Worm (Caenorhabditis elegans) whole organism, L4 larva: ENCODE results near the gene M04D8.4.

ENCODE experiments used
- F26F4.8 ChIP-seq: fragments of 200-800 bp; sonication (Bioruptor generic); conservative IDR thresholded peaks from 2 replicates; pipeline ENCODE4 v1.3.6; 2022; ENCODE audit warnings: missing genetic modification characterization, missing compliant biosample characterization
- F49E8.2 ChIP-seq: sonication (generic microtip); optimal IDR thresholded peaks from 2 replicates; lab custom pipeline; 2016; ENCODE audit warnings: missing compliant biosample characterization, mild to moderate bottlenecking, missing genetic modification characterization, borderline replicate concordance
- R02D3.7 ChIP-seq: fragments of 150-350 bp; sonication (generic microtip); optimal IDR thresholded peaks from 3 replicates; lab custom pipeline; 2014; ENCODE audit warnings: missing biosample characterization, missing genetic modification characterization
- Y48G9A.11 ChIP-seq: fragments of 200-800 bp; sonication (Bioruptor generic); IDR thresholded peaks from 2 replicates; pipeline ENCODE4 v1.3.6; 2022; ENCODE audit warnings: missing genetic modification reagents, missing genetic modification characterization, missing compliant biosample characterization
- Y5F2A.4 ChIP-seq: fragments of 200-800 bp; sonication (Bioruptor generic); optimal IDR thresholded peaks from 2 replicates; lab custom pipeline; 2018; ENCODE audit warnings: mild to moderate bottlenecking, missing genetic modification characterization, missing compliant biosample characterization
- Y75B8A.6 ChIP-seq: fragments of 200-800 bp; sonication (Bioruptor generic); IDR thresholded peaks from 2 replicates; pipeline ENCODE4 v1.3.6; 2022; ENCODE audit warnings: missing genetic modification reagents, missing genetic modification characterization, missing compliant biosample characterization
- ZK337.2 ChIP-seq: fragments of 200-800 bp; sonication (Bioruptor generic); IDR thresholded peaks from 2 replicates; pipeline ENCODE4 v1.3.6; 2022; ENCODE audit warnings: missing genetic modification reagents, missing genetic modification characterization, missing compliant biosample characterization
- ama-1 ChIP-seq: fragments of 150-350 bp; optimal IDR thresholded peaks from 2 replicates; lab custom pipeline; 2014; ENCODE audit warnings: inconsistent platforms, mixed read lengths
- arid-1 ChIP-seq: fragments of 200-800 bp; sonication (Bioruptor generic); conservative IDR thresholded peaks from 2 replicates; pipeline ENCODE4 v1.3.6; 2022; ENCODE audit warnings: missing genetic modification reagents, missing genetic modification characterization, missing compliant biosample characterization
- attf-4 ChIP-seq: sonication (generic microtip); optimal IDR thresholded peaks from 3 replicates; lab custom pipeline; 2017; ENCODE audit warnings: missing biosample characterization, missing genetic modification characterization
- ceh-28 ChIP-seq: fragments of 150-350 bp; optimal IDR thresholded peaks from 2 replicates; lab custom pipeline; 2014; ENCODE audit warnings: missing biosample characterization, missing genetic modification reagents, missing genetic modification characterization
- ceh-44 ChIP-seq: fragments of 200-800 bp; sonication (Bioruptor generic); IDR thresholded peaks from 2 replicates; pipeline ENCODE4 v1.3.6; 2022; ENCODE audit warnings: missing genetic modification reagents, missing genetic modification characterization, missing compliant biosample characterization
- ceh-62 ChIP-seq: sonication (generic microtip); optimal IDR thresholded peaks from 2 replicates; lab custom pipeline; 2017; ENCODE audit warnings: missing biosample characterization, missing genetic modification characterization
- ces-1 ChIP-seq: fragments of 150-350 bp; sonication (generic microtip); optimal IDR thresholded peaks from 4 replicates; lab custom pipeline; 2014; ENCODE audit warnings: missing biosample characterization, missing genetic modification reagents, missing genetic modification characterization
- ctbp-1 ChIP-seq: fragments of 200-800 bp; sonication (Bioruptor generic); IDR thresholded peaks from 2 replicates; pipeline ENCODE4 v1.3.6; 2022; ENCODE audit warnings: missing genetic modification reagents, missing genetic modification characterization, missing compliant biosample characterization
- daf-8 ChIP-seq: fragments of 200-800 bp; sonication (Bioruptor generic); IDR thresholded peaks from 2 replicates; pipeline ENCODE4 v1.3.6; 2022; ENCODE audit warnings: missing genetic modification characterization, missing compliant biosample characterization
- dmd-6 ChIP-seq: fragments of 200-800 bp; sonication (Bioruptor generic); IDR thresholded peaks from 2 replicates; pipeline ENCODE4 v1.3.6; 2022; ENCODE audit warnings: missing genetic modification reagents, missing genetic modification characterization, missing compliant biosample characterization
- dmd-9 ChIP-seq: fragments of 200-800 bp; sonication (Bioruptor generic); IDR thresholded peaks from 2 replicates; pipeline ENCODE4 v1.3.6; 2022; ENCODE audit warnings: missing genetic modification reagents, missing genetic modification characterization, missing compliant biosample characterization
- dpl-1 ChIP-seq: fragments of 150-350 bp; optimal IDR thresholded peaks from 2 replicates; lab custom pipeline; 2014; ENCODE audit warnings: missing biosample characterization, missing genetic modification reagents, missing genetic modification characterization
- dve-1 ChIP-seq: sonication (generic microtip); optimal IDR thresholded peaks from 2 replicates; lab custom pipeline; 2017; ENCODE audit warnings: antibody characterized with exemption, mild to moderate bottlenecking, missing genetic modification characterization, missing compliant biosample characterization; ENCODE audit not compliant: insufficient read depth
- fkh-10 ChIP-seq: fragments of 150-350 bp; optimal IDR thresholded peaks from 2 replicates; lab custom pipeline; 2014; ENCODE audit warnings: missing biosample characterization, missing genetic modification reagents, missing genetic modification characterization
- hif-1 ChIP-seq, 2 experiments: sonication (generic microtip); optimal IDR thresholded peaks; 2 replicates each; lab custom pipeline; 2016 to 2017; ENCODE audit warnings: missing compliant biosample characterization in 2 of 2, missing genetic modification characterization in 2 of 2, missing genetic modification reagents in 2 of 2, missing genotype in 2 of 2, mild to moderate bottlenecking in 1 of 2
- hmg-1.1 ChIP-seq: fragments of 200-800 bp; sonication (Bioruptor generic); IDR thresholded peaks from 2 replicates; pipeline ENCODE4 v1.3.6; 2022; ENCODE audit warnings: missing genetic modification reagents, missing genetic modification characterization, missing compliant biosample characterization
- jun-1 ChIP-seq: fragments of 150-350 bp; optimal IDR thresholded peaks from 2 replicates; lab custom pipeline; 2014; ENCODE audit warnings: missing biosample characterization, missing genetic modification reagents, missing genetic modification characterization
- lin-15B ChIP-seq: fragments of 150-350 bp; sonication (generic microtip); optimal IDR thresholded peaks from 3 replicates; lab custom pipeline; 2014; ENCODE audit warnings: missing biosample characterization, missing genetic modification characterization
- lin-29 ChIP-seq: fragments of 200-800 bp; sonication (Bioruptor generic); IDR thresholded peaks from 2 replicates; pipeline ENCODE4 v1.3.6; 2022; ENCODE audit warnings: missing genetic modification reagents, missing genetic modification characterization, missing compliant biosample characterization
- lir-3 ChIP-seq: sonication (generic microtip); optimal IDR thresholded peaks from 2 replicates; lab custom pipeline; 2016; ENCODE audit warnings: mild to moderate bottlenecking, missing genetic modification characterization, missing compliant biosample characterization
- lsy-2 ChIP-seq, 2 experiments: fragments of 150-350 bp in 1 of 2; sonication (generic microtip) in 1 of 2; optimal IDR thresholded peaks; 2 replicates each; lab custom pipeline; 2014 to 2017; ENCODE audit warnings: missing biosample characterization in 2 of 2, missing genetic modification characterization in 2 of 2
- madf-5 ChIP-seq, 2 experiments: fragments of 200-800 bp; sonication (Bioruptor generic); IDR thresholded peaks; 2 replicates each; pipeline ENCODE4 v1.3.6; 2022; ENCODE audit warnings: missing compliant biosample characterization in 2 of 2, missing genetic modification characterization in 2 of 2
- mep-1 ChIP-seq: fragments of 150-350 bp; sonication (generic microtip); optimal IDR thresholded peaks from 3 replicates; lab custom pipeline; 2014; ENCODE audit warnings: missing biosample characterization, missing genetic modification characterization
- mes-2 ChIP-seq: sonication (generic microtip); optimal IDR thresholded peaks from 2 replicates; lab custom pipeline; 2016; ENCODE audit warnings: missing genotype, mild to moderate bottlenecking, missing genetic modification characterization, missing compliant biosample characterization; ENCODE audit not compliant: poor library complexity, severe bottlenecking
- nhr-25 ChIP-seq: sonication (generic microtip); optimal IDR thresholded peaks from 2 replicates; lab custom pipeline; 2017; ENCODE audit warnings: missing genetic modification characterization, mild to moderate bottlenecking, missing compliant biosample characterization, antibody characterized with exemption, moderate library complexity, borderline replicate concordance; ENCODE audit not compliant: insufficient read depth
- nhr-28 ChIP-seq: fragments of 150-350 bp; optimal IDR thresholded peaks from 2 replicates; lab custom pipeline; 2014; ENCODE audit warnings: missing biosample characterization, missing genetic modification characterization
- nhr-41 ChIP-seq: fragments of 200-800 bp; sonication (Bioruptor generic); IDR thresholded peaks from 2 replicates; pipeline ENCODE4 v1.3.6; 2022; ENCODE audit warnings: missing genetic modification reagents, missing genetic modification characterization, missing compliant biosample characterization
- nhr-42 ChIP-seq: fragments of 200-800 bp; sonication (Bioruptor generic); IDR thresholded peaks from 2 replicates; pipeline ENCODE4 v1.3.6; 2022; ENCODE audit warnings: missing genetic modification characterization, missing compliant biosample characterization
- nhr-6 ChIP-seq: fragments of 150-350 bp; optimal IDR thresholded peaks from 2 replicates; lab custom pipeline; 2014; ENCODE audit warnings: missing biosample characterization, missing genetic modification characterization
- nhr-76 ChIP-seq: fragments of 150-350 bp; optimal IDR thresholded peaks from 2 replicates; lab custom pipeline; 2014; ENCODE audit warnings: missing biosample characterization, missing genetic modification characterization
- nhr-77 ChIP-seq: fragments of 150-350 bp; optimal IDR thresholded peaks from 2 replicates; lab custom pipeline; 2014; ENCODE audit warnings: missing biosample characterization, missing genetic modification characterization
- pha-4 ChIP-seq, 2 experiments: fragments of 150-350 bp in 1 of 2; fragments of 200-800 bp in 1 of 2; sonication (Bioruptor generic) in 1 of 2; IDR thresholded peaks in 1 of 2; optimal IDR thresholded peaks in 1 of 2; 2 replicates each; pipeline versions ENCODE4 v1.3.6 to Lab custom; 2014 to 2022; ENCODE audit warnings: missing genetic modification characterization in 2 of 2, missing genetic modification reagents in 2 of 2, missing biosample characterization in 1 of 2, missing compliant biosample characterization in 1 of 2
- php-3 ChIP-seq: fragments of 200-800 bp; sonication (Bioruptor generic); IDR thresholded peaks from 2 replicates; pipeline ENCODE4 v1.3.6; 2022; ENCODE audit warnings: missing genetic modification reagents, missing genetic modification characterization, missing compliant biosample characterization
- rbr-2 ChIP-seq: sonication (generic microtip); optimal IDR thresholded peaks from 2 replicates; lab custom pipeline; 2016; ENCODE audit warnings: missing genotype, missing genetic modification characterization, missing compliant biosample characterization
- set-16 ChIP-seq: fragments of 200-800 bp; sonication (Bioruptor generic); IDR thresholded peaks from 2 replicates; pipeline ENCODE4 v1.3.6; 2022; ENCODE audit warnings: missing genetic modification reagents, missing genetic modification characterization, missing compliant biosample characterization
- skn-1 ChIP-seq: fragments of 150-350 bp; optimal IDR thresholded peaks from 2 replicates; lab custom pipeline; 2014; ENCODE audit warnings: missing biosample characterization, missing genetic modification characterization
- spr-3 ChIP-seq: fragments of 200-800 bp; sonication (Bioruptor generic); optimal IDR thresholded peaks from 2 replicates; lab custom pipeline; 2018; ENCODE audit warnings: mild to moderate bottlenecking, missing genetic modification characterization, missing compliant biosample characterization
- tra-1 ChIP-seq: fragments of 200-800 bp; sonication (Bioruptor generic); IDR thresholded peaks from 2 replicates; pipeline ENCODE4 v1.3.6; 2022; ENCODE audit warnings: missing genetic modification reagents, missing genetic modification characterization, missing compliant biosample characterization
- unc-130 ChIP-seq: sonication (generic microtip); optimal IDR thresholded peaks from 2 replicates; lab custom pipeline; 2016; ENCODE audit warnings: missing genetic modification reagents, missing genetic modification characterization, missing compliant biosample characterization
- zip-2 ChIP-seq: fragments of 150-350 bp; optimal IDR thresholded peaks from 2 replicates; lab custom pipeline; 2014; ENCODE audit warnings: missing biosample characterization, missing genetic modification characterization

Gene M04D8.4

ce11 chrIII:10069278-10069677 lies 38.8 kb upstream of the M04D8.4 start, which contains the start of gene T16G12.6:
T16G12.6 (plus strand) TSS chrIII:10069578.
- TF ChIP-seq dmd-6 (GFP tag; lab: Robert Waterston, UW), result no peak
- no peak for TF ChIP-seq ces-1
- TF ChIP-seq lin-15B, result no peak
- no peak for TF ChIP-seq lir-3 (tag; lab: Kevin White, UChicago)
- no peak for TF ChIP-seq madf-5 (GFP tag; IDR thresholded peaks at IDR 0.05; lab: Robert Waterston, UW)
- TF ChIP-seq php-3, result no peak
- TF ChIP-seq nhr-41 (GFP tag; lab: Robert Waterston, UW), result no peak
- TF ChIP-seq hif-1 (tag; optimal IDR thresholded peaks at IDR 0.05; lab: Kevin White, UChicago), result no peak
- TF ChIP-seq pha-4 (GFP tag; IDR thresholded peaks at IDR 0.05; lab: Robert Waterston, UW), result no peak
- no peak for TF ChIP-seq pha-4 (tag; optimal IDR thresholded peaks at IDR 0.05; lab: Kevin White, UChicago)
- no peak for TF ChIP-seq daf-8 (GFP tag; lab: Robert Waterston, UW)
- TF ChIP-seq ZK337.2 (GFP tag; lab: Robert Waterston, UW), result no peak

ce11 chrIII:10064140-10064539 lies 33.7 kb upstream of the M04D8.4 start, which contains the start of gene ekl-6:
ekl-6 (plus strand) TSS chrIII:10064404.
- TF ChIP-seq attf-4 (tag; lab: Kevin White, UChicago), result no peak
- TF ChIP-seq dmd-6 (GFP tag; lab: Robert Waterston, UW), result no peak; the same call in none of the 2 replicates
- no peak for TF ChIP-seq Y75B8A.6 (GFP tag; lab: Robert Waterston, UW)
- TF ChIP-seq fkh-10 (GFP tag; lab: Kevin White, UChicago), result no peak
- TF ChIP-seq dpl-1 (GFP tag; lab: Kevin White, UChicago), result peak; percentile 68
- no peak for TF ChIP-seq lin-29 (GFP tag; lab: Robert Waterston, UW)
- peak; percentile 98 for TF ChIP-seq mes-2
- TF ChIP-seq dmd-9, result peak; percentile 45; the same call in 1 of the 2 replicates
- no peak for TF ChIP-seq jun-1
- TF ChIP-seq lsy-2 (tag; optimal IDR thresholded peaks at IDR 0.05; lab: Kevin White, UChicago), result no peak
- TF ChIP-seq Y5F2A.4 (GFP tag; lab: Kevin White, UChicago), result no peak
- TF ChIP-seq ZK337.2 (GFP tag; lab: Robert Waterston, UW), result peak; percentile 70
- no peak for TF ChIP-seq skn-1 (tag; lab: Kevin White, UChicago)
- TF ChIP-seq ceh-28 (tag; lab: Kevin White, UChicago), result no peak
- TF ChIP-seq dve-1 (tag; lab: Kevin White, UChicago), result no peak
- TF ChIP-seq set-16 (GFP tag; lab: Robert Waterston, UW), result no peak
- no peak for TF ChIP-seq nhr-25 (tag; lab: Kevin White, UChicago)
- no peak for TF ChIP-seq hmg-1.1
- no peak for TF ChIP-seq zip-2
- peak; percentile 74 for TF ChIP-seq unc-130
- TF ChIP-seq rbr-2 (tag; lab: Kevin White, UChicago), result peak; percentile 28
- TF ChIP-seq arid-1 (GFP tag; lab: Robert Waterston, UW), result no peak
- TF ChIP-seq spr-3, result no peak
- no peak for TF ChIP-seq nhr-76 (tag; lab: Kevin White, UChicago)
- no peak for TF ChIP-seq ctbp-1 (GFP tag; lab: Robert Waterston, UW)
- TF ChIP-seq Y48G9A.11, result no peak
- TF ChIP-seq nhr-42, result no peak
- 0 out of 2 replicates have a peak, but pooled peaks have one; percentile 5 for TF ChIP-seq tra-1 (GFP tag; lab: Robert Waterston, UW)
- TF ChIP-seq ama-1 (lab: Kevin White, UChicago), result no peak
- TF ChIP-seq mep-1 (tag; lab: Kevin White, UChicago), result no peak
- no peak for TF ChIP-seq nhr-28
- no peak for TF ChIP-seq R02D3.7 (tag; lab: Kevin White, UChicago)
- TF ChIP-seq F26F4.8, result no peak
- no peak for TF ChIP-seq F49E8.2 (tag; lab: Kevin White, UChicago)
- no peak for TF ChIP-seq nhr-77 (tag; lab: Kevin White, UChicago)
- TF ChIP-seq nhr-6, result no peak
- no peak for TF ChIP-seq ceh-62 (tag; lab: Kevin White, UChicago)
- peak; percentile 24; the same call in 1 of the 2 replicates for TF ChIP-seq ceh-44 (GFP tag; lab: Robert Waterston, UW)
